Fruit fly (Drosophila melanogaster): ENCODE results near the gene CG31668.

Gene CG31668

DNA sequence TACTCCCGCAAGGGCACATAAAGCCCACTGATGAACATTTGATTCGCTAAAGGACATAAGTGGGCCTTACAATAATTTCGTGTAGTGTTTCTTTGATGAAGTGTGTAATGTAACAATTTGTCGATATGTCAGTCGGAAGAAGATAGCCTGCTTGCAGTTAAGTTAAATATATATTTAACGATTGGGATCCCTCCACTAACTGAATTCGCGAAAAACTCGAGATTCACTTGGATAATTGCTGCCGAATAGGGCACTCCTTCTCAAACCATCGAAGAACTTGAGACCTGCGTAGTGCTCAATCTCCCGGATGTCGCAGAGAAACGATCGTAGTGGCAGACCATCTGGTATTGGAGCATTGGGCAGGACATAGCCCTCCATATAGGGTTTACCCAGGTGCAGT is 32.2 kb upstream of the CG31668 start, which contains the start of gene Tengl3:
Gene Tengl3 (minus strand): TSS at position 101 of the 400 bp plus-strand sequence.
- TF ChIP-seq fru (GFP tag; optimal IDR thresholded peaks at IDR 0.05) (no peak), Mio (GFP tag; optimal IDR thresholded peaks at IDR 0.05) (no peak), Rel (GFP tag; optimal IDR thresholded peaks at IDR 0.05) (no peak), Rel (tag; optimal IDR thresholded peaks at IDR 0.05) (no peak), sv (GFP tag; optimal IDR thresholded peaks at IDR 0.05) (no peak)

- TF ChIP-seq h (GFP tag; optimal IDR thresholded peaks at IDR 0.05) (peak; percentile 13), GATAd (GFP tag; optimal IDR thresholded peaks at IDR 0.05) (no peak), CrebA (GFP tag; optimal IDR thresholded peaks at IDR 0.05; ENCODE audit: borderline replicate concordance) (peak; percentile 94), dl (GFP tag; optimal IDR thresholded peaks at IDR 0.05; ENCODE audit: insufficient read depth in 1 of 2, partially characterized antibody in 2 of 2) (no peak), dmrt93B (GFP tag; optimal IDR thresholded peaks at IDR 0.05) (no peak), Dif (GFP tag; optimal IDR thresholded peaks at IDR 0.05; ENCODE audit: partially characterized antibody) (no peak), Rel (GFP tag; optimal IDR thresholded peaks at IDR 0.05) (no peak), Rel (tag; optimal IDR thresholded peaks at IDR 0.05) (no peak), OdsH (GFP tag; optimal IDR thresholded peaks at IDR 0.05) (peak; percentile 24), Sp1 (GFP tag; optimal IDR thresholded peaks at IDR 0.05) (no peak), lola (GFP tag; optimal IDR thresholded peaks at IDR 0.05) (no peak), woc (GFP tag; optimal IDR thresholded peaks at IDR 0.05) (peak; percentile 86), Dfd (GFP tag; optimal IDR thresholded peaks at IDR 0.05) (no peak)
Observed at dm6 chr2L:2236722-2237121, 30.8 kb upstream of the CG31668 start, which contains the start of gene Sec24CD. Gene Sec24CD, minus strand, starts transcription at chr2L:2236844.

DNA sequence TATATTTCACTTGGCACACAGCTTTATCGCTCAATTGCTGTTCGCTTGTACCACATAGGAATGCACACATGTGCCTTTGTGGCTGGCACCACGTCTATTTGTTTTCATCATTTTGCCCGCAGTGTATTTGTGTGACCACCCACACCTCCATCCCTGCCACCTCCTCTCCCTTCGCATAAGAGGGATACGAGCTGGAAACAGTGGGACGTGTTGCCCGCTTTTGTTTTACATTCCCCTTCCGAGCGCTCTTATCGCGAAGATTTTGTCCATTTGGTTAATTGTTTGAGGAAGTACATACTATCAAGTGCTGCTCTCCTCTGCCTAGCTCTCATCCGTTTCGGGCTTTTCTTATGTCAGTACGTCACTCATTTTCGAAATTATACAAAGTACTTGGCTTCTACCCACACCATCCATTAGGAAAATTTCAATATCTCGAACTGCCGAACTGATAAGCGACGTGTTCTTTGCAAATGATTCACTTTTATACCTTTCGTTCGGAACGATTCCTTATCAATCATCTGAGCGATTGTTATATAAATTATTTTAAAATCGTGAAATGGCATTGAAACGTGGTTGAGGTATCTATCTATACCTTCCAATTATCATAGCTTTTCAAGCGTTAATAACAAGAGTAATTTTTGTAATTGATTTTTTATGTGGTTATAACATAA is 22.3 kb upstream of the CG31668 start:
- peak; percentile 42 for TF ChIP-seq h (GFP tag; optimal IDR thresholded peaks at IDR 0.05)
- TF ChIP-seq Rel (GFP tag; optimal IDR thresholded peaks at IDR 0.05) = no peak
- TF ChIP-seq Rel (tag; optimal IDR thresholded peaks at IDR 0.05) = peak; percentile 16
- TF ChIP-seq psq (GFP tag; optimal IDR thresholded peaks at IDR 0.05) = peak; percentile 52
- no peak for TF ChIP-seq pan (optimal IDR thresholded peaks at IDR 0.05)
- no peak for TF ChIP-seq jim (GFP tag; optimal IDR thresholded peaks at IDR 0.05)
- TF ChIP-seq Hr83 (GFP tag; optimal IDR thresholded peaks at IDR 0.05; ENCODE audit: poor library complexity, severe bottlenecking) = peak; percentile 7
- TF ChIP-seq lola (GFP tag; optimal IDR thresholded peaks at IDR 0.05) = no peak
- TF ChIP-seq Jra (GFP tag; optimal IDR thresholded peaks at IDR 0.05) = no peak

dm6 chr2L:2227316-2227715 is 21.4 kb upstream of the CG31668 start:
- TF ChIP-seq Dif (GFP tag; optimal IDR thresholded peaks at IDR 0.05; ENCODE audit: partially characterized antibody) = no peak
- TF ChIP-seq lola (GFP tag; optimal IDR thresholded peaks at IDR 0.05) = no peak
- peak; percentile 10 for TF ChIP-seq Hr83 (GFP tag; optimal IDR thresholded peaks at IDR 0.05; ENCODE audit: poor library complexity, severe bottlenecking)
- peak; percentile 79 for TF ChIP-seq Hnf4 (GFP tag; optimal IDR thresholded peaks at IDR 0.05)
- TF ChIP-seq woc (GFP tag; optimal IDR thresholded peaks at IDR 0.05) = no peak
- peak; percentile 63 for TF ChIP-seq h (GFP tag; optimal IDR thresholded peaks at IDR 0.05)
- peak; percentile 52 for TF ChIP-seq brk (GFP tag; optimal IDR thresholded peaks at IDR 0.05)
- peak; percentile 66 for TF ChIP-seq ey (GFP tag; optimal IDR thresholded peaks at IDR 0.05)
- TF ChIP-seq rgr (GFP tag; optimal IDR thresholded peaks at IDR 0.05) = peak; percentile 76
- peak; percentile 63 for TF ChIP-seq fru (GFP tag; optimal IDR thresholded peaks at IDR 0.05)
- peak; percentile 46 for TF ChIP-seq HLH106 (tag; optimal IDR thresholded peaks at IDR 0.05)
- TF ChIP-seq N (GFP tag; optimal IDR thresholded peaks at IDR 0.05) = no peak
- TF ChIP-seq foxo (GFP tag; optimal IDR thresholded peaks at IDR 0.05) = peak in 1 of 2 experiments; percentile 72
- no peak for TF ChIP-seq CrebA (GFP tag; optimal IDR thresholded peaks at IDR 0.05; ENCODE audit: borderline replicate concordance)
- TF ChIP-seq sage (GFP tag; optimal IDR thresholded peaks at IDR 0.05) = peak; percentile 4
- peak; percentile 38 for TF ChIP-seq Sp1 (GFP tag; optimal IDR thresholded peaks at IDR 0.05)
- peak; percentile 16 for TF ChIP-seq psq (GFP tag; optimal IDR thresholded peaks at IDR 0.05)
- TF ChIP-seq Jra (GFP tag; optimal IDR thresholded peaks at IDR 0.05) = peak; percentile 45
- TF ChIP-seq br (GFP tag; optimal IDR thresholded peaks at IDR 0.05) = peak; percentile 75
- TF ChIP-seq OdsH (GFP tag; optimal IDR thresholded peaks at IDR 0.05) = peak; percentile 78
- TF ChIP-seq Myc (optimal IDR thresholded peaks at IDR 0.05) = no peak

Data from whole organism, wandering third instar larva.